Worm (Caenorhabditis elegans): Measurements from ENCODE around the gene C04F5.2.

DNA sequence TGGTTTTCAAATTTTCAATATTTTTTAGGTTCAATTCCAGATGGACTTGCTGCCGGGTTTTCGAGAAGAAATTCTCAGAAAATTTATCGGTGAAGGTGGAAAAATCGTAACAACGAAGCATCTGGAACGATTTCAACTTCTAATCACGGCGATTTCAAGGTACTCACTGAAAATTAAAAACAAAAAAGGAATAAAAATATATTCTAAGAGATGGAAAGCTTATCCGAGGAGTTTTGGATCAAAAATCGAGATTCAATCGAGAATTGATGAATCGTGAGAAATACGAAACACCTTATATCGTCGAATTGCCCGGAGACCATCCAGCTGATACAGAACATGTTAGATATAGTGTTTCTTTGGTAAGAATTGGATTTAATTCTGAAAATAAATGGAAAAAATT, 44.7 kb downstream of the C04F5.2 start, which contains the start of gene K11D12.12:
- TF ChIP-seq ama-1 (optimal IDR thresholded peaks at IDR 0.05) (no peak), vab-15 (tag; optimal IDR thresholded peaks at IDR 0.05) (no peak), elt-3 (tag; optimal IDR thresholded peaks at IDR 0.05) (no peak), nhr-77 (tag; optimal IDR thresholded peaks at IDR 0.05) (no peak), zag-1 (tag; optimal IDR thresholded peaks at IDR 0.05) (no peak), C16A3.4 (tag; optimal IDR thresholded peaks at IDR 0.05) (no peak), pqm-1 (tag; optimal IDR thresholded peaks at IDR 0.05) (no peak), blmp-1 (tag; optimal IDR thresholded peaks at IDR 0.05) (no peak), nhr-12 (tag; optimal IDR thresholded peaks at IDR 0.05) (no peak), nhr-28 (tag; optimal IDR thresholded peaks at IDR 0.05) (no peak), fkh-4 (tag; optimal IDR thresholded peaks at IDR 0.05; ENCODE audit: borderline replicate concordance) (no peak), nhr-11 (tag; optimal IDR thresholded peaks at IDR 0.05) (no peak)
